Comparison of ENCODE assay signal across 1 fruit fly cellular context in genomic region chr3L:14464209-14464901, dm6.
TF ChIP-seq lines count a peak whose summit lies in the region.

No protein-coding gene starts in this region.

TF ChIP-seq in whole organism, prepupa, 60 proteins besides CTCF, POLR2A, EP300 and RAD21 (continued from another document):
- TF ChIP-seq CG11294 (GFP tag; IDR thresholded peaks at IDR 0.05; lab: Robert Waterston, UW) (no peak), CG32006 (GFP tag; optimal IDR thresholded peaks at IDR 0.05; lab: Kevin White, UChicago) (no peak), CG1621 (tag; optimal IDR thresholded peaks at IDR 0.05; lab: Kevin White, UChicago) (no peak), lz (GFP tag; optimal IDR thresholded peaks at IDR 0.05; lab: Kevin White, UChicago) (no peak), Sox15 (GFP tag; optimal IDR thresholded peaks at IDR 0.05; lab: Kevin White, UChicago) (no peak), CG6163 (GFP tag; IDR thresholded peaks at IDR 0.05; lab: Robert Waterston, UW) (no peak; the same call in 2 of the 3 replicates), Hr38 (GFP tag; optimal IDR thresholded peaks at IDR 0.05; lab: Kevin White, UChicago) (no peak), dsx (GFP tag; optimal IDR thresholded peaks at IDR 0.05; lab: Kevin White, UChicago; ENCODE audit: poor library complexity, severe bottlenecking) (no peak), Eip78C (GFP tag; lab: Kevin White, UChicago) (no peak), Hr39 (GFP tag; optimal IDR thresholded peaks at IDR 0.05; lab: Kevin White, UChicago) (no peak), Eip93F (GFP tag; optimal IDR thresholded peaks at IDR 0.05; lab: Kevin White, UChicago) (no peak), CG6792 (GFP tag; optimal IDR thresholded peaks at IDR 0.05; lab: Kevin White, UChicago) (no peak), Blimp-1 (GFP tag; optimal IDR thresholded peaks at IDR 0.05; lab: Kevin White, UChicago) (no peak), CG9139 (GFP tag; optimal IDR thresholded peaks at IDR 0.05; lab: Kevin White, UChicago) (no peak), CG34406 (GFP tag; optimal IDR thresholded peaks at IDR 0.05; lab: Kevin White, UChicago) (no peak)
